Fruit fly (Drosophila melanogaster): Measurements from ENCODE around the gene Rnb.

Gene Rnb

dm6 chr3R:29786016-29786996 is 12.8 kb downstream of the Rnb start (continued):
- TF ChIP-seq spab (GFP tag; optimal IDR thresholded peaks at IDR 0.05), result peak; percentile 53
- TF ChIP-seq Eip93F (GFP tag; optimal IDR thresholded peaks at IDR 0.05), result peak; percentile 65
- TF ChIP-seq Sox14 (GFP tag; optimal IDR thresholded peaks at IDR 0.05), result peak; percentile 55
- TF ChIP-seq eg (GFP tag; IDR thresholded peaks at IDR 0.05), result peak; percentile 69
- TF ChIP-seq esn (GFP tag; optimal IDR thresholded peaks at IDR 0.05), result peak; percentile 84
- TF ChIP-seq dsx (GFP tag; optimal IDR thresholded peaks at IDR 0.05; ENCODE audit: poor library complexity, severe bottlenecking), result peak; percentile 73
- no peak for TF ChIP-seq CG1621 (tag; optimal IDR thresholded peaks at IDR 0.05)
- no peak for TF ChIP-seq CG10631 (GFP tag; optimal IDR thresholded peaks at IDR 0.05)
- TF ChIP-seq CG7368 (GFP tag; optimal IDR thresholded peaks at IDR 0.05), result peak; percentile 74
- peak; percentile 24 for TF ChIP-seq CG32006 (GFP tag; optimal IDR thresholded peaks at IDR 0.05)
- peak; percentile 91 for TF ChIP-seq CG6163 (GFP tag; IDR thresholded peaks at IDR 0.05)
- TF ChIP-seq CG31627 (GFP tag; optimal IDR thresholded peaks at IDR 0.05), result peak; percentile 69
- peak; percentile 60 for TF ChIP-seq pdm3 (GFP tag; optimal IDR thresholded peaks at IDR 0.05)
- peak; percentile 92 for TF ChIP-seq cyc (GFP tag; optimal IDR thresholded peaks at IDR 0.05)
- peak; percentile 90 for TF ChIP-seq CG3919 (GFP tag; optimal IDR thresholded peaks at IDR 0.05)
- TF ChIP-seq Smox (GFP tag; optimal IDR thresholded peaks at IDR 0.05), result peak; percentile 76
- TF ChIP-seq CG4318 (GFP tag; optimal IDR thresholded peaks at IDR 0.05), result no peak
- peak; percentile 77 for TF ChIP-seq achi (GFP tag; optimal IDR thresholded peaks at IDR 0.05)
- peak; percentile 62 for TF ChIP-seq Ets21C (GFP tag; optimal IDR thresholded peaks at IDR 0.05)
- no peak for TF ChIP-seq dac (GFP tag; optimal IDR thresholded peaks at IDR 0.05)
- TF ChIP-seq net (GFP tag; optimal IDR thresholded peaks at IDR 0.05), result peak; percentile 38
- TF ChIP-seq CG11762 (GFP tag; optimal IDR thresholded peaks at IDR 0.05; ENCODE audit: insufficient read depth), result peak; percentile 82
- peak; percentile 66 for TF ChIP-seq CG10669 (GFP tag; optimal IDR thresholded peaks at IDR 0.05)
- TF ChIP-seq CG8119 (GFP tag; IDR thresholded peaks at IDR 0.05), result peak; percentile 69
- TF ChIP-seq CG15336 (GFP tag; IDR thresholded peaks at IDR 0.05), result peak; percentile 64
- no peak for TF ChIP-seq Hr38 (GFP tag; optimal IDR thresholded peaks at IDR 0.05)
- peak in 1 of 2 experiments; percentile 60 for TF ChIP-seq ss (GFP tag; optimal IDR thresholded peaks at IDR 0.05)
- TF ChIP-seq topi (GFP tag; optimal IDR thresholded peaks at IDR 0.05), result peak; percentile 95
- TF ChIP-seq Sox15 (GFP tag; optimal IDR thresholded peaks at IDR 0.05), result peak; percentile 20
- TF ChIP-seq CG8319 (GFP tag; optimal IDR thresholded peaks at IDR 0.05), result peak; percentile 39
- no peak for TF ChIP-seq salr (GFP tag; optimal IDR thresholded peaks at IDR 0.05)
- TF ChIP-seq CG6276 (GFP tag; optimal IDR thresholded peaks at IDR 0.05), result peak; percentile 46
- peak; percentile 82 for TF ChIP-seq Eip75B (GFP tag; optimal IDR thresholded peaks at IDR 0.05)

DNA sequence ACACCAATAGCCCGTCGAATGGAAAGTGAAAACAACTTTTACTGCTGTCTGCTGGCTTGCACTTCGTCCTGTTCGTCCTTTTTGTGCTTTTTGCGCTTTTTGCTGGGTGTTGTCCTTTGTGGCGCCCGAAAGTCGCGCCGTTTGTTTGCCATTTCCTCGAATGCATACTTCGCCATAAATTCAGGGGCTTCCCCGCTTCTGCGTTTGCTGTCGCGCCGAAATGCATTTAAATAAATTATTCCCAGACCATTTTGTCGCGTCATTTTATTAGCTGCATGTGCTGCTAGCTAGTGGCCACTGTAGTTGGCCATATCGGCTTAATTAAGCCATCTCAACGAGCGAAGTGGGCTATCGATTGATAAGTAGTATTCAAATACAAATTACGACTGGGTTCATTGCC is 13.9 kb downstream of the Rnb start:
- TF ChIP-seq Met (GFP tag; optimal IDR thresholded peaks at IDR 0.05) (no peak), Smox (GFP tag; optimal IDR thresholded peaks at IDR 0.05) (no peak), Hr4 (GFP tag; optimal IDR thresholded peaks at IDR 0.05) (no peak), ss (GFP tag; optimal IDR thresholded peaks at IDR 0.05) (no peak)

- TF ChIP-seq CG6808 (GFP tag; optimal IDR thresholded peaks at IDR 0.05) (no peak), svp (GFP tag) (peak; percentile 53)
Measured at dm6 chr3R:29783210-29783609, 15.9 kb downstream of the Rnb start.

All from whole organism, prepupa.